Worm (Caenorhabditis elegans): ENCODE measurements around the gene C45G9.14.

The C45G9.14 gene

DNA sequence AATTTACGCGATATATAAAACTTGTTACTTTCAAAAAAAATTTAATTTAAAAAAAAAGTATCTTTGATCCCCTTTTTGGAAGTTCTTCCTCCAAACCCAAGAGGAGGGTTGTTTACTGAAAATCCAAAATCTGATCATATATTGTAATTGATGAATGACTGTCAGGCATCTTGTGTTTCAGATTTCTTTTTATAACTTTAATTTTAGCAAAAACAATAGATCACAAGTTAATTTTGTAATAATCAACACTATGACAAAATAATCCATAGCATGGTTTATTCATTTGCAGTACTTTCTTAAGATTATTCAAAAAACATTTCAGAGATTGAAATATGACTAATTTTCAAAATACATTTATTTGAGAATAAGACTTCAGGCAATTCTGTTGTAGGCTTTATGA, 47.5 kb downstream of the C45G9.14 start:
- TF ChIP-seq fos-1 (tag; optimal IDR thresholded peaks at IDR 0.05) (no peak), egl-27 (tag; optimal IDR thresholded peaks at IDR 0.05) (no peak), lin-39 (tag; optimal IDR thresholded peaks at IDR 0.05) (no peak), ama-1 (optimal IDR thresholded peaks at IDR 0.05) (peak; percentile 14)

DNA sequence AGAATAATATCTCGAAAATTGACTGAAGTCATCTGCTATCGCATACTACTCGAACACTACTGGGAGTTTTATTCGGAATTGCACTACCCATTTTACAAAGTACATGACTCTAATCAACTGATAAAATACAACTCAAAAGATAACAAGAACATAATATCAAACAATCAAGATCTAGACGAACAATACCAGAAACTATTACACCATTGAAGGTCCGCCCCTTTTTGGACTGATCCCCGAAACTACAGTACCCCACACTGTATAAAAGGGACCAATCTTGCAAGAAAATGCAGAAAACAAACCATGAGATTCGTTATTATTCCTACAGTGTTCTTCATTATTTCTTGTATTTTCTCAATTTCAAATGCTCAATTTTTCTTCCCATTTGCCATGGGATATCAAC, 49.7 kb downstream of the C45G9.14 start, which contains the start of gene F54D8.10:
TSS of gene F54D8.10 (plus strand) at position 301 of the 400 bp plus-strand sequence.
- no peak for TF ChIP-seq mml-1 (tag; optimal IDR thresholded peaks at IDR 0.05)
- no peak for TF ChIP-seq tbx-2 (tag; optimal IDR thresholded peaks at IDR 0.05)
- TF ChIP-seq nfya-1 (tag; optimal IDR thresholded peaks at IDR 0.05; ENCODE audit: insufficient read depth) = no peak
- TF ChIP-seq ztf-11 (tag; optimal IDR thresholded peaks at IDR 0.05) = no peak
- TF ChIP-seq ama-1 (optimal IDR thresholded peaks at IDR 0.05) = no peak
- TF ChIP-seq nhr-23 (tag; optimal IDR thresholded peaks at IDR 0.05) = no peak
- no peak for TF ChIP-seq aly-2 (tag; optimal IDR thresholded peaks at IDR 0.05)
- TF ChIP-seq elt-3 (tag; optimal IDR thresholded peaks at IDR 0.05) = no peak
- TF ChIP-seq elt-1 (tag; optimal IDR thresholded peaks at IDR 0.05) = no peak
